Worm (Caenorhabditis elegans): Measurements from ENCODE around the gene ins-21.

ce11 chrIII:9985542-9985941 lies 38.0 kb upstream of the ins-21 start:
- TF ChIP-seq ceh-82 (tag; optimal IDR thresholded peaks at IDR 0.05) (no peak), dmd-4 (tag; optimal IDR thresholded peaks at IDR 0.05) (no peak), ZK546.5 (tag; optimal IDR thresholded peaks at IDR 0.05) (no peak), nhr-77 (tag; optimal IDR thresholded peaks at IDR 0.05) (no peak), lsy-2 (tag; optimal IDR thresholded peaks at IDR 0.05) (no peak), ceh-16 (tag; optimal IDR thresholded peaks at IDR 0.05) (no peak), ama-1 (optimal IDR thresholded peaks at IDR 0.05) (no peak), unc-62 (GFP tag; optimal IDR thresholded peaks at IDR 0.05) (no peak), crh-2 (tag; optimal IDR thresholded peaks at IDR 0.05) (no peak), blmp-1 (tag; optimal IDR thresholded peaks at IDR 0.05; ENCODE audit: insufficient read depth) (no peak), fos-1 (tag; optimal IDR thresholded peaks at IDR 0.05) (no peak), alr-1 (tag; optimal IDR thresholded peaks at IDR 0.05) (no peak)

Measured in whole organism, L2 larva.